Worm (Caenorhabditis elegans): ENCODE data around the gene sre-54.

ce11 chrII:12344787-12345186 lies 12.1 kb downstream of the sre-54 start, which contains the start of gene C44C11.6:
- TF ChIP-seq ama-1 (optimal IDR thresholded peaks at IDR 0.05) (no peak), scrt-1 (GFP tag; IDR thresholded peaks at IDR 0.05) (no peak), tra-4 (tag; optimal IDR thresholded peaks at IDR 0.05) (no peak), hmbx-1 (tag; optimal IDR thresholded peaks at IDR 0.05) (no peak), ceh-36 (tag; optimal IDR thresholded peaks at IDR 0.05) (no peak), sea-1 (GFP tag; conservative IDR thresholded peaks at IDR 0.05) (no peak), flt-1 (GFP tag; IDR thresholded peaks at IDR 0.05) (no peak), tbx-11 (GFP tag; IDR thresholded peaks at IDR 0.05) (no peak), hmg-4 (GFP tag; optimal IDR thresholded peaks at IDR 0.05) (no peak), ceh-13 (GFP tag; optimal IDR thresholded peaks at IDR 0.05) (no peak), pes-1 (GFP tag; IDR thresholded peaks at IDR 0.05) (0 out of 2 replicates have a peak, but pooled peaks have one; percentile 34), hnd-1 (tag; optimal IDR thresholded peaks at IDR 0.05) (no peak)

Measured in whole organism, early embryonic.